Worm (Caenorhabditis elegans) whole organism, L2 larva: ENCODE results near the gene JC8.7.

Experiments
- C34F6.9 ChIP-seq: fragments of 150-350 bp; optimal IDR thresholded peaks from 2 replicates; lab custom pipeline; 2014; ENCODE audit warnings: missing biosample characterization, missing genetic modification characterization
- F13H6.1 ChIP-seq: sonication (generic microtip); optimal IDR thresholded peaks from 2 replicates; lab custom pipeline; 2016; ENCODE audit warnings: missing genetic modification characterization, missing compliant biosample characterization
- R02D3.7 ChIP-seq: fragments of 150-350 bp; optimal IDR thresholded peaks from 2 replicates; lab custom pipeline; 2014; ENCODE audit warnings: missing biosample characterization, missing genetic modification characterization
- Y55F3AM.14 ChIP-seq: fragments of 200-800 bp; sonication (Bioruptor generic); optimal IDR thresholded peaks from 2 replicates; lab custom pipeline; 2018; ENCODE audit warnings: mild to moderate bottlenecking, missing genetic modification characterization, missing compliant biosample characterization
- alr-1 ChIP-seq: fragments of 150-350 bp; optimal IDR thresholded peaks from 2 replicates; lab custom pipeline; 2014; ENCODE audit warnings: missing biosample characterization, missing genetic modification characterization
- aly-2 ChIP-seq: fragments of 150-350 bp; optimal IDR thresholded peaks from 2 replicates; lab custom pipeline; 2014; ENCODE audit warnings: missing biosample characterization, missing genetic modification characterization
- ama-1 ChIP-seq: fragments of 150-350 bp; optimal IDR thresholded peaks from 2 replicates; lab custom pipeline; 2018; ENCODE audit warnings: inconsistent platforms
- blmp-1 ChIP-seq: sonication (generic microtip); optimal IDR thresholded peaks from 2 replicates; lab custom pipeline; 2017; ENCODE audit warnings: missing genetic modification characterization, mild to moderate bottlenecking, missing compliant biosample characterization, antibody characterized with exemption, moderate library complexity; ENCODE audit not compliant: insufficient read depth
- ceh-16 ChIP-seq: fragments of 150-350 bp; optimal IDR thresholded peaks from 2 replicates; lab custom pipeline; 2014; ENCODE audit warnings: missing biosample characterization, missing genetic modification characterization
- crh-2 ChIP-seq: sonication (generic microtip); optimal IDR thresholded peaks from 2 replicates; lab custom pipeline; 2017; ENCODE audit warnings: missing biosample characterization, missing genetic modification characterization
- dmd-4 ChIP-seq: sonication (generic microtip); optimal IDR thresholded peaks from 2 replicates; lab custom pipeline; 2017; ENCODE audit warnings: missing biosample characterization, missing genetic modification characterization
- egl-27 ChIP-seq: sonication (generic microtip); optimal IDR thresholded peaks from 3 replicates; lab custom pipeline; 2017; ENCODE audit warnings: missing biosample characterization, missing genetic modification reagents, missing genetic modification characterization
- elt-1 ChIP-seq: fragments of 150-350 bp; optimal IDR thresholded peaks from 2 replicates; lab custom pipeline; 2014; ENCODE audit warnings: missing biosample characterization, missing genetic modification characterization
- elt-3 ChIP-seq: sonication (generic microtip); optimal IDR thresholded peaks from 2 replicates; lab custom pipeline; 2017; ENCODE audit warnings: missing biosample characterization, missing genetic modification characterization
- fos-1 ChIP-seq: fragments of 150-350 bp; optimal IDR thresholded peaks from 2 replicates; lab custom pipeline; 2014; ENCODE audit warnings: missing biosample characterization, missing genetic modification characterization
- gmeb-1 ChIP-seq: fragments of 150-350 bp; optimal IDR thresholded peaks from 2 replicates; lab custom pipeline; 2014; ENCODE audit warnings: missing biosample characterization, missing genetic modification characterization
- lin-11 ChIP-seq: fragments of 150-350 bp; sonication (generic microtip); optimal IDR thresholded peaks from 2 replicates; lab custom pipeline; 2014; ENCODE audit warnings: missing biosample characterization, missing genetic modification characterization, inconsistent platforms, mixed read lengths
- lin-13 ChIP-seq: fragments of 150-350 bp; optimal IDR thresholded peaks from 2 replicates; lab custom pipeline; 2014; ENCODE audit warnings: missing biosample characterization, missing genetic modification reagents, missing genetic modification characterization
- lin-39 ChIP-seq: fragments of 150-350 bp; optimal IDR thresholded peaks from 2 replicates; lab custom pipeline; 2014; ENCODE audit warnings: missing biosample characterization, missing genetic modification reagents, missing genetic modification characterization
- lsy-2 ChIP-seq, 2 experiments: fragments of 150-350 bp in 1 of 2; sonication (generic microtip) in 1 of 2; optimal IDR thresholded peaks; 2 replicates each; lab custom pipeline; 2014 to 2017; ENCODE audit warnings: missing biosample characterization in 2 of 2, missing genetic modification characterization in 2 of 2
- mab-5 ChIP-seq: fragments of 150-350 bp; optimal IDR thresholded peaks from 2 replicates; lab custom pipeline; 2014; ENCODE audit warnings: missing biosample characterization, missing genetic modification characterization
- mbf-1 ChIP-seq: sonication (generic microtip); optimal IDR thresholded peaks from 2 replicates; lab custom pipeline; 2017; ENCODE audit warnings: missing biosample characterization, missing genetic modification characterization
- mdl-1 ChIP-seq, 2 experiments: fragments of 150-350 bp in 1 of 2; sonication (generic microtip) in 1 of 2; optimal IDR thresholded peaks; 2 replicates each; lab custom pipeline; 2017; ENCODE audit warnings: missing biosample characterization in 2 of 2, missing genetic modification characterization in 2 of 2
- nhr-10 ChIP-seq: sonication (generic microtip); optimal IDR thresholded peaks from 2 replicates; lab custom pipeline; 2017; ENCODE audit warnings: missing biosample characterization, missing genetic modification characterization
- nhr-11 ChIP-seq: fragments of 150-350 bp; optimal IDR thresholded peaks from 2 replicates; lab custom pipeline; 2014; ENCODE audit warnings: missing biosample characterization, missing genetic modification characterization
- nhr-12 ChIP-seq: fragments of 150-350 bp; optimal IDR thresholded peaks from 2 replicates; lab custom pipeline; 2014; ENCODE audit warnings: missing biosample characterization, missing genetic modification characterization
- nhr-129 ChIP-seq: fragments of 150-350 bp; optimal IDR thresholded peaks from 2 replicates; lab custom pipeline; 2014; ENCODE audit warnings: missing biosample characterization, missing genetic modification characterization
- nhr-21 ChIP-seq: fragments of 150-350 bp; optimal IDR thresholded peaks from 2 replicates; lab custom pipeline; 2014; ENCODE audit warnings: missing biosample characterization, missing genetic modification characterization
- nhr-23 ChIP-seq: fragments of 150-350 bp; optimal IDR thresholded peaks from 2 replicates; lab custom pipeline; 2014; ENCODE audit warnings: missing biosample characterization, missing genetic modification reagents, missing genetic modification characterization
- nhr-237 ChIP-seq: fragments of 150-350 bp; optimal IDR thresholded peaks from 2 replicates; lab custom pipeline; 2014; ENCODE audit warnings: missing biosample characterization, missing genetic modification characterization
- nhr-25 ChIP-seq: fragments of 150-350 bp; sonication (generic microtip); optimal IDR thresholded peaks from 3 replicates; lab custom pipeline; 2014; ENCODE audit warnings: missing biosample characterization, missing genetic modification characterization
- peb-1 ChIP-seq: fragments of 150-350 bp; optimal IDR thresholded peaks from 2 replicates; lab custom pipeline; 2014; ENCODE audit warnings: missing biosample characterization, missing genetic modification characterization
- sem-4 ChIP-seq: fragments of 150-350 bp; optimal IDR thresholded peaks from 2 replicates; lab custom pipeline; 2014; ENCODE audit warnings: missing biosample characterization, missing genetic modification reagents, missing genetic modification characterization
- skn-1 ChIP-seq: sonication (generic microtip); optimal IDR thresholded peaks from 2 replicates; lab custom pipeline; 2017; ENCODE audit warnings: missing biosample characterization, missing genetic modification characterization
- sma-3 ChIP-seq: sonication (generic microtip); optimal IDR thresholded peaks from 2 replicates; lab custom pipeline; 2016; ENCODE audit warnings: missing genetic modification reagents, missing genetic modification characterization, missing compliant biosample characterization
- sma-9 ChIP-seq, 2 experiments: fragments of 150-350 bp in 1 of 2; sonication (generic microtip) in 1 of 2; optimal IDR thresholded peaks; 2 replicates each; lab custom pipeline; 2014 to 2016; ENCODE audit warnings: missing genetic modification characterization in 2 of 2, mild to moderate bottlenecking in 1 of 2, missing biosample characterization in 1 of 2, missing compliant biosample characterization in 1 of 2, missing genetic modification reagents in 1 of 2, moderate library complexity in 1 of 2
- snpc-4 ChIP-seq: fragments of 150-350 bp; optimal IDR thresholded peaks from 2 replicates; lab custom pipeline; 2014; ENCODE audit warnings: missing biosample characterization, missing genetic modification characterization
- unc-39 ChIP-seq: fragments of 150-350 bp; optimal IDR thresholded peaks from 2 replicates; lab custom pipeline; 2014; ENCODE audit warnings: missing biosample characterization, missing genetic modification characterization
- unc-55 ChIP-seq: fragments of 150-350 bp; sonication (generic microtip); optimal IDR thresholded peaks from 3 replicates; lab custom pipeline; 2014; ENCODE audit warnings: missing biosample characterization, missing genetic modification reagents, missing genetic modification characterization
- unc-62 ChIP-seq: fragments of 150-350 bp; optimal IDR thresholded peaks from 2 replicates; lab custom pipeline; 2014; ENCODE audit warnings: missing biosample characterization, missing genetic modification reagents, missing genetic modification characterization
- zag-1 ChIP-seq: fragments of 150-350 bp; optimal IDR thresholded peaks from 2 replicates; lab custom pipeline; 2014; ENCODE audit warnings: missing biosample characterization, missing genetic modification characterization
- ztf-1 ChIP-seq: fragments of 200-800 bp; sonication (Bioruptor generic); conservative IDR thresholded peaks from 2 replicates; pipeline ENCODE4 v1.3.6; 2022; ENCODE audit warnings: missing genetic modification characterization, missing compliant biosample characterization
- ztf-11 ChIP-seq: sonication (generic microtip); optimal IDR thresholded peaks from 2 replicates; lab custom pipeline; 2017; ENCODE audit warnings: missing biosample characterization, missing genetic modification characterization
- ztf-4 ChIP-seq: fragments of 150-350 bp; optimal IDR thresholded peaks from 2 replicates; lab custom pipeline; 2014; ENCODE audit warnings: missing biosample characterization, missing genetic modification characterization

The JC8.7 gene

DNA sequence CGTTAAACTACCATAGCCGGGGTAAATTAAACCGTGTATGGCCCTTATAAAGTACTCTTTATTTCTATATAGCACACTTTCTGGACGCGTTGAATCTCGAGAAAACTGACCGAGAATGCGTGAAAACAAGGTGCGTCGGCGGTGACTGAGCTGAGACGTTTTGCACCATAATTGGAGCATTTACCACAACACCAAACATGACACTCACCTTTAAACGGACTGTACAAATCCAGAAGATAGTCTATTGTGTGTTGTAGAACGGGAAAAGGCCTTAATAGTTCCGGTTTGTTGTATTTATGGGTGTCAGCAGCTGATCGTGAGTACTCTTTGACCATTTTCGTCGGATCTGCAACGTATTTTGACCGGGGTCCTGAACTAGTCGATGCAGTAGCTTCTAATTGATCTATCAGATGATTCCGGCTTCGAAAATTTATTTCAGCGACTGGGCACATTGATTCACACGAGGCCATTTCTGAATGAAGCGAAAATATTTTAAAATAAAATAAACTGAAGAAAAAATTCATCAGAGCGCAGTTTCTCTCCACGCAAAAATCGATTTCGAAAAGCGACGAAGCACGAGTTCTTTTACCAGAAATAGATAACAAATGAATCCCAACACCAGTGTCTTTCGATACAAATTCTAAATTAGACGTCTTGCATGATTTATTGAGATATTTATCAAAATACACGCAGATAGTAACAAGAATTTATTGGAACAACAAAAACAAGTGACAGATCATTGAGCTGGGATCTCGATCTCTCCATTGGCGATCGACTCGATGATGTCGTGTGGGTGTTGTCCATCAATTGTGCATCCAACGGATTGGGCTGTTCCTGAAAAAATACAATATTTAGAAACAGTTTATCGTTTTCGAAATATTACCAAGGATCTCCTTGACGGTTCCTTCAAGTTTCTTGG lies 7.9 kb upstream of the JC8.7 start, which contains the start of gene tag-115:
Gene tag-115 (minus strand): TSS at position 472 of the 919 bp plus-strand sequence.
- TF ChIP-seq nhr-25 (tag; lab: Kevin White, UChicago) = peak; percentile 5
- no peak for TF ChIP-seq nhr-237
- TF ChIP-seq lsy-2 (tag; optimal IDR thresholded peaks at IDR 0.05; lab: Kevin White, UChicago) = peak in 1 of 2 experiments; percentile 23
- no peak for TF ChIP-seq nhr-10 (tag; lab: Kevin White, UChicago)
- TF ChIP-seq R02D3.7 (tag; lab: Kevin White, UChicago) = no peak
- TF ChIP-seq elt-1 = no peak
- peak; percentile 8 for TF ChIP-seq unc-55 (GFP tag; lab: Kevin White, UChicago)
- no peak for TF ChIP-seq nhr-129 (tag; lab: Kevin White, UChicago)
- TF ChIP-seq elt-3 (tag; lab: Kevin White, UChicago) = no peak
- TF ChIP-seq zag-1 (tag; lab: Kevin White, UChicago) = no peak
- TF ChIP-seq nhr-11 (tag; lab: Kevin White, UChicago) = no peak
- TF ChIP-seq ceh-16 (tag; lab: Kevin White, UChicago) = no peak
- peak; percentile 47 for TF ChIP-seq ama-1 (lab: Kevin White, UChicago)
- TF ChIP-seq peb-1 (tag; lab: Kevin White, UChicago) = no peak
- TF ChIP-seq gmeb-1 = no peak
- TF ChIP-seq C34F6.9 (tag; lab: Kevin White, UChicago) = peak; percentile 38
- TF ChIP-seq sma-3 = peak; percentile 17
- peak; percentile 1 for TF ChIP-seq nhr-21 (tag; lab: Kevin White, UChicago)
- TF ChIP-seq lin-13 (GFP tag; lab: Kevin White, UChicago) = no peak
- no peak for TF ChIP-seq nhr-23 (tag; lab: Kevin White, UChicago)
- TF ChIP-seq ztf-11 (tag; lab: Kevin White, UChicago) = no peak
- no peak for TF ChIP-seq lin-39 (tag; lab: Kevin White, UChicago)
- TF ChIP-seq sma-9 (GFP tag; optimal IDR thresholded peaks at IDR 0.05; lab: Kevin White, UChicago) = no peak
- no peak for TF ChIP-seq sma-9 (tag; optimal IDR thresholded peaks at IDR 0.05; lab: Kevin White, UChicago)

DNA sequence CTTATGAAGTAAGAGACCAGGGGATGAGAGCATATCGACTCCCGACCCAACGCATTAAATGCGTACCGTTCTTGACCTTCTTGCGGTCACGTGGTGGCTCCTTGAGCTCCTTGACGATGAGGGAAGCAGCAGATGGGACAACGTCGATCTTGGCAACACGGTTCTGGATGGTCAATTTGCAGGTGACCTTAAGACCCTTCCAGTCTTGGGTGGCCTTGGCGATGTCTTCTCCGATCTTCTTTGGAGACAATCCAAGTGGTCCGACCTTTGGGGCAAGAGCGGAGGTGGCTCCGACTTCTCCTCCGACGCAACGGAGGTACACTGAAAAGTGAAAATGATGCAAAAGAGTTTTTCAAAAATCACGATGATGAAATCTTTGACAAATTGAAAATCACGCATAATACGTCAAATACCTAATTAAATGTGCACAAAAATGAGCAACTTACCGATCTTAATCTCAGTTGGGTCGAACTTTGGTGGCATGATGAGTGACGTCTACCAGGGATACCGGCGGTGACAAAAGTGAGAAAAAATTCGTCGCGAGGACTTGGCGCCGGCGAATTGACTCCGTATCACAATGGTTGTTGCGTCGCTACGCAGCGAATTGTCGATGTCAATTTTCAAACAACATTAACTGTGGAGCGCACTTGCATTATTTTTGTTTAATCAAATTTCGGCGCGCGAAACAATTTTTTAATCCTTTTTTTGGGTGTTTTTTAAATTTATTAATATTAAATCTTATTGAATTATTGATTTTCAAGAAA lies 6.8 kb upstream of the JC8.7 start, which contains the start of gene rpl-12:
Gene rpl-12 (minus strand): TSS at position 574 of the 764 bp plus-strand sequence.
- TF ChIP-seq mdl-1 (tag; optimal IDR thresholded peaks at IDR 0.05; lab: Kevin White, UChicago) (peak; percentile 36 to 84), ztf-1 (GFP tag; lab: Robert Waterston, UW) (0 out of 2 replicates have a peak, but pooled peaks have one; percentile 84), aly-2 (tag; lab: Kevin White, UChicago) (no peak), egl-27 (tag; lab: Kevin White, UChicago) (peak; percentile 98), sem-4 (tag; lab: Kevin White, UChicago) (peak; percentile 98), R02D3.7 (tag; lab: Kevin White, UChicago) (peak; percentile 76), blmp-1 (tag; lab: Kevin White, UChicago) (peak; percentile 95), ztf-11 (tag; lab: Kevin White, UChicago) (peak; percentile 65), snpc-4 (tag; lab: Kevin White, UChicago) (peak; percentile 91), lin-11 (tag; lab: Kevin White, UChicago) (peak; percentile 99), ztf-4 (tag; lab: Kevin White, UChicago) (peak; percentile 99), nhr-21 (tag; lab: Kevin White, UChicago) (peak; percentile 99), nhr-12 (tag; lab: Kevin White, UChicago) (peak; percentile 73), nhr-129 (tag; lab: Kevin White, UChicago) (peak; percentile 100), nhr-11 (tag; lab: Kevin White, UChicago) (no peak), unc-55 (GFP tag; lab: Kevin White, UChicago) (peak; percentile 100), mbf-1 (tag; lab: Kevin White, UChicago) (peak; percentile 46), nhr-23 (tag; lab: Kevin White, UChicago) (no peak), dmd-4 (peak; percentile 59), lin-39 (tag; lab: Kevin White, UChicago) (peak; percentile 83), sma-3 (peak; percentile 99), unc-62 (GFP tag; lab: Kevin White, UChicago) (peak; percentile 78), nhr-237 (peak; percentile 89), Y55F3AM.14 (GFP tag; lab: Kevin White, UChicago) (peak; percentile 97), nhr-10 (tag; lab: Kevin White, UChicago) (peak; percentile 89), crh-2 (peak; percentile 99), elt-1 (peak; percentile 23), mab-5 (tag; lab: Kevin White, UChicago) (peak; percentile 97), alr-1 (tag; lab: Kevin White, UChicago) (peak; percentile 2), peb-1 (tag; lab: Kevin White, UChicago) (no peak), F13H6.1 (tag; lab: Kevin White, UChicago) (peak; percentile 97), C34F6.9 (tag; lab: Kevin White, UChicago) (peak; percentile 99), fos-1 (tag; lab: Kevin White, UChicago) (peak; percentile 97), lsy-2 (tag; optimal IDR thresholded peaks at IDR 0.05; lab: Kevin White, UChicago) (peak; percentile 95 to 98), zag-1 (tag; lab: Kevin White, UChicago) (peak; percentile 96), unc-39 (tag; lab: Kevin White, UChicago) (peak; percentile 65), gmeb-1 (peak; percentile 98), skn-1 (tag; lab: Kevin White, UChicago) (peak; percentile 88), sma-9 (GFP tag; optimal IDR thresholded peaks at IDR 0.05; lab: Kevin White, UChicago) (peak; percentile 97), sma-9 (tag; optimal IDR thresholded peaks at IDR 0.05; lab: Kevin White, UChicago) (no peak), ama-1 (lab: Kevin White, UChicago) (peak; percentile 89)
